Fruit fly (Drosophila melanogaster): ENCODE data around the gene CG15482.
A peak's percentile ranks its signal among the peaks of the same experiment; 100 is the strongest.

CG15482 gene

DNA sequence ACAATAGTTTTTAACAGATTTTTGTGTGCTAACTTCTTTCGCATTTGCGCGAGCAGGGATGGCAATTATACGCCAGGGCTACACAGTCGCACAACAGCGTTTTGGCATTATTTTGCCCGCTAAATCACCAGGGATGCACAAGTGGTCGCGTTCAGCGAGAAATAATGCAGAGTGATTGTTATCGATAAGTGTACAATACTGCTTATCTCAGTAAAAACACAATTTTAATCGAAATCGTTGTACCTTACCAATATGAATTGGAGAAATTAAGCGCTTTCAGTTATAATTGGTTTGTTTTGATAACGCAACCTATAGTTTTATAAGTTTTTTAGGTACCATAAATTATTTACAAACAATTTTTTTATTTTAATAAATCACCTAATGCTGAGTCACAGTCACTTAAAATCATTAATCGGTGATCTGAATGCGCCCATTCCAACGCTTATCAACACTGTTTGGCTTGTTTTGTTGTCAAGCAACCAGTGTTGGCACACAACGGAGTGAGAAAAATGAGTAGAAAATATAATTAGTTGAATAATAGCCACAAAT lies 34.8 kb downstream of the CG15482 start, which contains the start of the genes Sfmbt and CG5439 (continued):
- TF ChIP-seq CG10654 (GFP tag; optimal IDR thresholded peaks at IDR 0.05) (peak; percentile 67), Pdp1 (GFP tag; optimal IDR thresholded peaks at IDR 0.05) (peak; percentile 57 to 77), CG33213 (GFP tag; optimal IDR thresholded peaks at IDR 0.05) (peak; percentile 40), CG12219 (GFP tag; optimal IDR thresholded peaks at IDR 0.05) (no peak), CG14441 (GFP tag; IDR thresholded peaks at IDR 0.05) (peak; percentile 71), GATAe (GFP tag; conservative IDR thresholded peaks at IDR 0.05) (peak; percentile 22; the same call in 1 of the 2 replicates), CG9817 (tag; optimal IDR thresholded peaks at IDR 0.05) (peak; percentile 80), CG15601 (tag; optimal IDR thresholded peaks at IDR 0.05) (no peak), lbe (GFP tag; optimal IDR thresholded peaks at IDR 0.05) (peak; percentile 77), gcm (GFP tag; optimal IDR thresholded peaks at IDR 0.05) (no peak), tgo (GFP tag; IDR thresholded peaks at IDR 0.05) (peak; percentile 75; the same call in 2 of the 3 replicates), NC2α (GFP tag; optimal IDR thresholded peaks at IDR 0.05) (no peak), z (GFP tag; IDR thresholded peaks at IDR 0.05) (no peak), dysf (GFP tag; IDR thresholded peaks at IDR 0.05) (peak; percentile 74), CG16863 (GFP tag; optimal IDR thresholded peaks at IDR 0.05) (peak; percentile 69), dpn (GFP tag; optimal IDR thresholded peaks at IDR 0.05) (peak; percentile 85), Sox100B (GFP tag; optimal IDR thresholded peaks at IDR 0.05) (no peak), Ets65A (GFP tag) (peak; percentile 98), CG10462 (GFP tag; optimal IDR thresholded peaks at IDR 0.05) (peak; percentile 46), luna (GFP tag; optimal IDR thresholded peaks at IDR 0.05) (peak; percentile 60), CG17359 (tag; optimal IDR thresholded peaks at IDR 0.05) (no peak), shn (GFP tag; optimal IDR thresholded peaks at IDR 0.05) (peak; percentile 83), Dll (GFP tag; IDR thresholded peaks at IDR 0.05; ENCODE audit: partially characterized antibody) (peak; percentile 64; the same call in 3 of the 4 replicates), Dref (GFP tag; IDR thresholded peaks at IDR 0.05) (peak; percentile 81), fu2 (GFP tag; optimal IDR thresholded peaks at IDR 0.05) (peak; percentile 88), repo (GFP tag; optimal IDR thresholded peaks at IDR 0.05) (peak; percentile 43), CG8359 (GFP tag; optimal IDR thresholded peaks at IDR 0.05; ENCODE audit: borderline replicate concordance) (no peak), CG6683 (GFP tag; optimal IDR thresholded peaks at IDR 0.05) (peak; percentile 2), stwl (tag; optimal IDR thresholded peaks at IDR 0.05) (peak; percentile 91), Atf6 (GFP tag; IDR thresholded peaks at IDR 0.05) (peak; percentile 53; the same call in 1 of the 2 replicates), ara (GFP tag; IDR thresholded peaks at IDR 0.05) (no peak), CG11398 (GFP tag; optimal IDR thresholded peaks at IDR 0.05) (peak; percentile 39), eyg (GFP tag; optimal IDR thresholded peaks at IDR 0.05) (peak; percentile 51), Meics (GFP tag; optimal IDR thresholded peaks at IDR 0.05) (peak; percentile 69), pum (GFP tag; optimal IDR thresholded peaks at IDR 0.05) (peak; percentile 79), phol (tag; optimal IDR thresholded peaks at IDR 0.05) (peak; percentile 84), ssp (GFP tag; IDR thresholded peaks at IDR 0.05) (peak; percentile 72), CG11085 (GFP tag; IDR thresholded peaks at IDR 0.05) (peak; percentile 72), fd96Cb (tag; optimal IDR thresholded peaks at IDR 0.05) (peak; percentile 48), HmgD (GFP tag; optimal IDR thresholded peaks at IDR 0.05) (peak; percentile 89), dimm (GFP tag; IDR thresholded peaks at IDR 0.05) (peak; percentile 17; the same call in 1 of the 2 replicates), CG17802 (tag; optimal IDR thresholded peaks at IDR 0.05) (peak; percentile 43), Nf-YC (tag; optimal IDR thresholded peaks at IDR 0.05) (no peak), Jarid2 (GFP tag; optimal IDR thresholded peaks at IDR 0.05) (no peak), Blimp-1 (GFP tag; optimal IDR thresholded peaks at IDR 0.05) (no peak), CG8478 (optimal IDR thresholded peaks at IDR 0.05) (no peak), gsb (GFP tag; IDR thresholded peaks at IDR 0.05) (0 out of 2 replicates have a peak, but pooled peaks have one; percentile 12), CG15514 (GFP tag; optimal IDR thresholded peaks at IDR 0.05) (peak; percentile 62), schlank (tag; optimal IDR thresholded peaks at IDR 0.05) (peak; percentile 16), p53 (GFP tag; optimal IDR thresholded peaks at IDR 0.05) (peak; percentile 65)

Measured in whole organism, embryonic.